Fruit fly (Drosophila melanogaster): ENCODE measurements around the gene Lk.

Lk gene

DNA sequence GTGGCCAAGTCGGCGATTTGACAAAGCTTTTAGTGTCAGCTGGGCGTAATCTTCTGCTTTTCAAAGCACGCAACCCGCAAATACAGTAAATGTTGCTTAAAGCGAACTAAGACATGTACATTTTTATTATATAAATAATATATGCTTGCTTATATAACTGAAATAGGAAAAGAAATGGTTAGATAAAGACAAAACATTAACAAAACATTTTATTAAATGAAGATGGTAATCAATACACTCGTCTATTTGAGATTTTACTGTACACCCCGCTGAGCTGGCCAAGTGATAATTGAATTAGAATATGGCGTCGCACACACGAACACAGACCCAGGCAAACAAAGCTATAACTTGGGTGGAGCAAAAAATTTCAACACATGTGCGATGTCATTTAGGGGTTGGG, 14.1 kb upstream of the Lk start (continued):
- peak; percentile 10 for TF ChIP-seq CG10267 (tag; optimal IDR thresholded peaks at IDR 0.05)
- no peak for TF ChIP-seq Eip74EF (GFP tag; optimal IDR thresholded peaks at IDR 0.05)
- TF ChIP-seq prd (optimal IDR thresholded peaks at IDR 0.05), result no peak
- peak; percentile 56; the same call in 1 of the 3 replicates for TF ChIP-seq prd (GFP tag; IDR thresholded peaks at IDR 0.05)
- no peak for TF ChIP-seq CG13775 (GFP tag; optimal IDR thresholded peaks at IDR 0.05)
- TF ChIP-seq HLH4C (GFP tag; IDR thresholded peaks at IDR 0.05; ENCODE audit: partially characterized antibody), result no peak
- TF ChIP-seq CG15479 (GFP tag; optimal IDR thresholded peaks at IDR 0.05), result no peak
- TF ChIP-seq CG11456 (GFP tag; IDR thresholded peaks at IDR 0.05), result no peak
- TF ChIP-seq H2.0 (GFP tag; IDR thresholded peaks at IDR 0.05), result no peak
- TF ChIP-seq CG11398 (GFP tag; optimal IDR thresholded peaks at IDR 0.05), result no peak
- 0 out of 2 replicates have a peak, but pooled peaks have one; percentile 35 for TF ChIP-seq danr (GFP tag; IDR thresholded peaks at IDR 0.05)
- no peak for TF ChIP-seq otp (GFP tag; IDR thresholded peaks at IDR 0.05)
- no peak for TF ChIP-seq CG8359 (GFP tag; optimal IDR thresholded peaks at IDR 0.05; ENCODE audit: borderline replicate concordance)
- TF ChIP-seq CG10979 (tag; optimal IDR thresholded peaks at IDR 0.05), result peak; percentile 28
- no peak for TF ChIP-seq CG10274 (GFP tag; optimal IDR thresholded peaks at IDR 0.05)
- TF ChIP-seq Hr51 (GFP tag; optimal IDR thresholded peaks at IDR 0.05), result peak in 1 of 2 experiments; percentile 24
- no peak for TF ChIP-seq salm (tag; optimal IDR thresholded peaks at IDR 0.05)
- TF ChIP-seq CG15073 (GFP tag; optimal IDR thresholded peaks at IDR 0.05), result no peak
- no peak for TF ChIP-seq Oaz (GFP tag; IDR thresholded peaks at IDR 0.05)
- no peak for TF ChIP-seq hkb (optimal IDR thresholded peaks at IDR 0.05)
- TF ChIP-seq hkb (GFP tag; IDR thresholded peaks at IDR 0.05), result peak; percentile 50
- no peak for TF ChIP-seq HmgZ (tag; optimal IDR thresholded peaks at IDR 0.05)
- no peak for TF ChIP-seq tx (GFP tag; optimal IDR thresholded peaks at IDR 0.05)
- no peak for TF ChIP-seq unc-4 (GFP tag; IDR thresholded peaks at IDR 0.05; ENCODE audit: partially characterized antibody)
- TF ChIP-seq gem (tag; optimal IDR thresholded peaks at IDR 0.05), result peak; percentile 41
- peak; percentile 40 for TF ChIP-seq lab (GFP tag; optimal IDR thresholded peaks at IDR 0.05)
- no peak for TF ChIP-seq CG17802 (tag; optimal IDR thresholded peaks at IDR 0.05)
- no peak for TF ChIP-seq CG4360 (GFP tag; IDR thresholded peaks at IDR 0.05)
- TF ChIP-seq Hr3 (GFP tag; optimal IDR thresholded peaks at IDR 0.05), result no peak
- TF ChIP-seq tap (tag; optimal IDR thresholded peaks at IDR 0.05), result peak; percentile 42
- TF ChIP-seq Sin3A (optimal IDR thresholded peaks at IDR 0.05), result no peak
- TF ChIP-seq mam (GFP tag; optimal IDR thresholded peaks at IDR 0.05), result no peak
- TF ChIP-seq nerfin-1 (tag; optimal IDR thresholded peaks at IDR 0.05), result no peak
- TF ChIP-seq mirr (GFP tag; optimal IDR thresholded peaks at IDR 0.05), result no peak
- TF ChIP-seq trh (GFP tag; optimal IDR thresholded peaks at IDR 0.05), result no peak
- peak; percentile 28 for TF ChIP-seq nmo (GFP tag; optimal IDR thresholded peaks at IDR 0.05)
- TF ChIP-seq CG10959 (GFP tag; IDR thresholded peaks at IDR 0.05), result no peak
- no peak for TF ChIP-seq chinmo (GFP tag; IDR thresholded peaks at IDR 0.05; ENCODE audit: partially characterized antibody)
- no peak for TF ChIP-seq Hmx (GFP tag; optimal IDR thresholded peaks at IDR 0.05)
- TF ChIP-seq Hsf (GFP tag; optimal IDR thresholded peaks at IDR 0.05), result no peak
- peak; percentile 63 for TF ChIP-seq Xrp1 (GFP tag; IDR thresholded peaks at IDR 0.05)
- TF ChIP-seq Usf (GFP tag; optimal IDR thresholded peaks at IDR 0.05), result no peak
- no peak for TF ChIP-seq CG12236 (GFP tag; optimal IDR thresholded peaks at IDR 0.05)
- no peak for TF ChIP-seq pzg (GFP tag; optimal IDR thresholded peaks at IDR 0.05)
- no peak for TF ChIP-seq CG13894 (tag; optimal IDR thresholded peaks at IDR 0.05)
- no peak for TF ChIP-seq psq (GFP tag; optimal IDR thresholded peaks at IDR 0.05)
- peak; percentile 10 for TF ChIP-seq Oli (tag; optimal IDR thresholded peaks at IDR 0.05)
- peak; percentile 90 for TF ChIP-seq Ets65A (GFP tag)
- no peak for TF ChIP-seq CG14441 (GFP tag; IDR thresholded peaks at IDR 0.05)
- no peak for TF ChIP-seq CG9437 (GFP tag; optimal IDR thresholded peaks at IDR 0.05)
- no peak for TF ChIP-seq Rfx (GFP tag; IDR thresholded peaks at IDR 0.05)
- no peak for TF ChIP-seq CG14860 (GFP tag; IDR thresholded peaks at IDR 0.05; ENCODE audit: partially characterized antibody)
